Worm (Caenorhabditis elegans) whole organism, L1 larva: ENCODE data around the gene F41F3.3.

ENCODE experiments used
- fos-1 ChIP-seq: fragments of 150-350 bp; optimal IDR thresholded peaks from 2 replicates; lab custom pipeline; 2014; ENCODE audit warnings: missing biosample characterization, missing genetic modification characterization
- lin-13 ChIP-seq: fragments of 150-350 bp; optimal IDR thresholded peaks from 2 replicates; lab custom pipeline; 2014; ENCODE audit warnings: missing biosample characterization, missing genetic modification reagents, missing genetic modification characterization
- unc-130 ChIP-seq: fragments of 150-350 bp; optimal IDR thresholded peaks from 2 replicates; lab custom pipeline; 2017; ENCODE audit warnings: missing biosample characterization, missing genetic modification characterization, inconsistent platforms
- unc-62 ChIP-seq: fragments of 150-350 bp; optimal IDR thresholded peaks from 2 replicates; lab custom pipeline; 2014; ENCODE audit warnings: missing biosample characterization, missing genetic modification reagents, missing genetic modification characterization

ce11 chrV:4626344-4626743, 21.7 kb downstream of the F41F3.3 start:
- TF ChIP-seq fos-1 (tag; lab: Kevin White, UChicago) (no peak), lin-13 (GFP tag; lab: Kevin White, UChicago) (no peak), unc-130 (no peak), unc-62 (GFP tag; lab: Kevin White, UChicago) (no peak)
